Fruit fly (Drosophila melanogaster) whole organism, embryonic: ENCODE results near the gene RpS28a.
A peak's percentile ranks its signal among the peaks of the same experiment; 100 is the strongest.

Experiments used
- CG10209 ChIP-seq: fragments of 200-800 bp; sonication (Bioruptor generic); optimal IDR thresholded peaks from 3 replicates; lab custom pipeline; 2017; ENCODE audit warnings: missing biosample characterization, mild to moderate bottlenecking, missing genetic modification characterization, missing genetic modification reagents
- CG10543 ChIP-seq: fragments of 200-800 bp; sonication (Bioruptor generic); optimal IDR thresholded peaks from 3 replicates; lab custom pipeline; 2017; ENCODE audit warnings: missing biosample characterization, mild to moderate bottlenecking, missing genetic modification characterization, moderate library complexity
- CG10654 ChIP-seq: fragments of 200-800 bp; sonication (Bioruptor generic); optimal IDR thresholded peaks from 2 replicates; lab custom pipeline; 2016; ENCODE audit warnings: missing biosample characterization, missing genetic modification characterization
- CG10959 ChIP-seq: fragments of 200-800 bp; sonication (Bioruptor generic); IDR thresholded peaks from 2 replicates; pipeline ENCODE4 v1.3.6; 2022; ENCODE audit warnings: missing biosample characterization, missing genetic modification characterization
- CG16813 ChIP-seq: fragments of 200-800 bp; sonication (Bioruptor generic); IDR thresholded peaks from 3 replicates; pipeline ENCODE4 v1.3.6; 2022; ENCODE audit warnings: missing biosample characterization, missing genetic modification characterization; ENCODE audit not compliant: partially characterized antibody
- CG17802 ChIP-seq: fragments of 200-800 bp; sonication (Bioruptor generic); optimal IDR thresholded peaks from 2 replicates; lab custom pipeline; 2018; ENCODE audit warnings: missing biosample characterization, mild to moderate bottlenecking, missing genetic modification characterization, moderate library complexity
- CG1792 ChIP-seq: fragments of 200-800 bp; sonication (Bioruptor generic); optimal IDR thresholded peaks from 2 replicates; lab custom pipeline; 2016; ENCODE audit warnings: missing biosample characterization, missing genetic modification characterization
- CG30020 ChIP-seq: fragments of 200-800 bp; optimal IDR thresholded peaks from 2 replicates; lab custom pipeline; 2019; ENCODE audit warnings: missing biosample characterization, mild to moderate bottlenecking, missing genetic modification characterization, moderate library complexity
- CG30403 ChIP-seq: fragments of 200-800 bp; sonication (Bioruptor generic); optimal IDR thresholded peaks from 3 replicates; lab custom pipeline; 2016; ENCODE audit warnings: missing biosample characterization, missing genetic modification characterization
- CG31224 ChIP-seq: fragments of 200-800 bp; sonication (Bioruptor generic); IDR thresholded peaks from 2 replicates; pipeline ENCODE4 v1.3.6; 2022; ENCODE audit warnings: missing biosample characterization, missing genetic modification characterization
- CG3281 ChIP-seq: fragments of 200-800 bp; sonication (Bioruptor generic); optimal IDR thresholded peaks from 3 replicates; lab custom pipeline; 2017; ENCODE audit warnings: missing biosample characterization, mild to moderate bottlenecking, missing genetic modification characterization
- CG33213 ChIP-seq: fragments of 200-800 bp; sonication (Bioruptor generic); optimal IDR thresholded peaks from 3 replicates; lab custom pipeline; 2016; ENCODE audit warnings: missing biosample characterization, missing genetic modification characterization
- CG3407 ChIP-seq: fragments of 200-800 bp; sonication (Bioruptor generic); optimal IDR thresholded peaks from 2 replicates; lab custom pipeline; 2018; ENCODE audit warnings: missing biosample characterization, mild to moderate bottlenecking, missing genetic modification characterization
- CG34224 ChIP-seq: fragments of 200-800 bp; sonication (Bioruptor generic); IDR thresholded peaks from 3 replicates; pipeline ENCODE4 v1.3.6; 2022; ENCODE audit warnings: missing biosample characterization, missing genetic modification characterization; ENCODE audit not compliant: partially characterized antibody
- CG6272 ChIP-seq: fragments of 200-800 bp; sonication (Bioruptor generic); IDR thresholded peaks from 2 replicates; pipeline ENCODE4 v1.3.6; 2022; ENCODE audit warnings: missing biosample characterization, missing genetic modification characterization
- CG6791 ChIP-seq: fragments of 200-800 bp; sonication (Bioruptor generic); IDR thresholded peaks from 3 replicates; pipeline ENCODE4 v1.3.6; 2022; ENCODE audit warnings: missing biosample characterization, missing genetic modification characterization; ENCODE audit not compliant: partially characterized antibody
- Camta ChIP-seq: fragments of 200-800 bp; sonication (Bioruptor generic); optimal IDR thresholded peaks from 2 replicates; lab custom pipeline; 2016; ENCODE audit warnings: missing biosample characterization, missing genetic modification characterization
- Dbx ChIP-seq: fragments of 200-800 bp; sonication (Bioruptor generic); IDR thresholded peaks from 3 replicates; pipeline ENCODE4 v1.3.6; 2022; ENCODE audit warnings: missing biosample characterization, missing genetic modification characterization
- Dfd ChIP-seq, 2 experiments: fragments of >200 bp; optimal IDR thresholded peaks; 2 replicates each; lab custom pipeline; 2017; ENCODE audit warnings: missing biosample characterization in 2 of 2, missing genetic modification characterization in 2 of 2
- Ets65A ChIP-seq: fragments of 200-800 bp; sonication (Bioruptor generic); peaks from one replicate; lab custom pipeline; 2016; ENCODE audit warnings: missing biosample characterization, missing genetic modification characterization
- Fer2 ChIP-seq: fragments of 200-800 bp; sonication (Bioruptor generic); optimal IDR thresholded peaks from 2 replicates; lab custom pipeline; 2018; ENCODE audit warnings: missing biosample characterization, mild to moderate bottlenecking, missing genetic modification characterization, moderate library complexity
- Hr3 ChIP-seq: fragments of 200-800 bp; sonication (Bioruptor generic); optimal IDR thresholded peaks from 3 replicates; lab custom pipeline; 2016; ENCODE audit warnings: missing biosample characterization, missing genetic modification characterization
- Hr39 ChIP-seq: fragments of >200 bp; optimal IDR thresholded peaks from 2 replicates; lab custom pipeline; 2017
- Lhr ChIP-seq: fragments of 200-800 bp; sonication (Bioruptor generic); optimal IDR thresholded peaks from 3 replicates; lab custom pipeline; 2017; ENCODE audit warnings: mild to moderate bottlenecking, missing biosample characterization, missing genetic modification reagents, missing genetic modification characterization
- Mrtf ChIP-seq: fragments of 200-800 bp; sonication (Bioruptor generic); IDR thresholded peaks from 3 replicates; pipeline ENCODE4 v1.3.6; 2022; ENCODE audit warnings: missing biosample characterization, missing genetic modification characterization
- Neu2 ChIP-seq: fragments of 200-800 bp; sonication (Bioruptor generic); optimal IDR thresholded peaks from 3 replicates; lab custom pipeline; 2016; ENCODE audit warnings: missing biosample characterization, missing genetic modification characterization, borderline replicate concordance
- NfI ChIP-seq: fragments of 200-800 bp; sonication (Bioruptor generic); optimal IDR thresholded peaks from 3 replicates; lab custom pipeline; 2018; ENCODE audit warnings: missing biosample characterization, mild to moderate bottlenecking, missing genetic modification characterization, moderate library complexity
- Optix ChIP-seq: fragments of 200-800 bp; sonication (Bioruptor generic); IDR thresholded peaks from 3 replicates; pipeline ENCODE4 v1.3.6; 2022; ENCODE audit warnings: missing biosample characterization, missing genetic modification characterization
- Ptx1 ChIP-seq: fragments of 200-800 bp; sonication (Bioruptor generic); IDR thresholded peaks from 2 replicates; pipeline ENCODE4 v1.3.6; 2022; ENCODE audit warnings: missing biosample characterization, missing genetic modification characterization
- Six4 ChIP-seq: fragments of 200-800 bp; sonication (Bioruptor generic); optimal IDR thresholded peaks from 2 replicates; lab custom pipeline; 2016; ENCODE audit warnings: missing biosample characterization, missing genetic modification characterization
- Sry-β ChIP-seq: fragments of 200-800 bp; sonication (Bioruptor generic); optimal IDR thresholded peaks from 2 replicates; lab custom pipeline; 2018; ENCODE audit warnings: missing biosample characterization, mild to moderate bottlenecking, missing genetic modification characterization, moderate library complexity
- ara ChIP-seq: fragments of 200-800 bp; sonication (Bioruptor generic); IDR thresholded peaks from 2 replicates; pipeline ENCODE4 v1.3.6; 2022; ENCODE audit warnings: missing biosample characterization, missing genetic modification characterization
- ash1 ChIP-seq: fragments of 200-800 bp; sonication (Bioruptor generic); optimal IDR thresholded peaks from 2 replicates; lab custom pipeline; 2018; ENCODE audit warnings: missing biosample characterization, mild to moderate bottlenecking, missing genetic modification characterization
- bab2 ChIP-seq: fragments of 200-800 bp; sonication (Bioruptor generic); optimal IDR thresholded peaks from 2 replicates; lab custom pipeline; 2016; ENCODE audit warnings: missing biosample characterization, missing genetic modification characterization
- bcd ChIP-seq: fragments of 200-800 bp; sonication (Bioruptor generic); optimal IDR thresholded peaks from 2 replicates; lab custom pipeline; 2017; ENCODE audit warnings: missing biosample characterization, mild to moderate bottlenecking, missing genetic modification characterization
- bsh ChIP-seq, 2 experiments: fragments of 200-800 bp; sonication (Bioruptor generic); optimal IDR thresholded peaks; 2 replicates each; lab custom pipeline; 2017 to 2018; ENCODE audit warnings: mild to moderate bottlenecking in 2 of 2, missing biosample characterization in 2 of 2, missing genetic modification characterization in 2 of 2, moderate library complexity in 1 of 2
- corto ChIP-seq: fragments of 200-800 bp; sonication (Bioruptor generic); optimal IDR thresholded peaks from 2 replicates; lab custom pipeline; 2016; ENCODE audit warnings: missing biosample characterization, mild to moderate bottlenecking, missing genetic modification characterization, moderate library complexity
- dm ChIP-seq: fragments of 200-800 bp; sonication (Bioruptor generic); optimal IDR thresholded peaks from 3 replicates; lab custom pipeline; 2016; ENCODE audit warnings: missing biosample characterization, missing genetic modification characterization
- gcm ChIP-seq: fragments of 200-800 bp; sonication (Bioruptor generic); optimal IDR thresholded peaks from 2 replicates; lab custom pipeline; 2019; ENCODE audit warnings: missing biosample characterization, mild to moderate bottlenecking, missing genetic modification characterization, moderate library complexity
- grau ChIP-seq: fragments of 200-800 bp; optimal IDR thresholded peaks from 3 replicates; lab custom pipeline; 2019; ENCODE audit warnings: missing biosample characterization, mild to moderate bottlenecking, missing genetic modification characterization, moderate library complexity
- nau ChIP-seq: fragments of 200-800 bp; sonication (Bioruptor generic); optimal IDR thresholded peaks from 3 replicates; lab custom pipeline; 2017; ENCODE audit warnings: missing biosample characterization, mild to moderate bottlenecking, missing genetic modification characterization, missing genetic modification reagents
- pb ChIP-seq: fragments of 200-800 bp; sonication (Bioruptor generic); optimal IDR thresholded peaks from 3 replicates; lab custom pipeline; 2016; ENCODE audit warnings: missing biosample characterization, missing genetic modification characterization
- pita ChIP-seq: fragments of 200-800 bp; sonication (Bioruptor generic); optimal IDR thresholded peaks from 2 replicates; lab custom pipeline; 2017; ENCODE audit warnings: missing biosample characterization, mild to moderate bottlenecking, missing genetic modification characterization
- prd ChIP-seq, 3 experiments: fragments of >200 bp in 2 of 3; fragments of 200-800 bp in 1 of 3; sonication (Bioruptor generic) in 1 of 3; optimal IDR thresholded peaks in 2 of 3; IDR thresholded peaks in 1 of 3; 2 replicates in 2 of 3; 3 replicates in 1 of 3; pipeline versions ENCODE4 v1.3.6 to Lab custom; 2017 to 2022; ENCODE audit warnings: missing biosample characterization in 1 of 3, missing genetic modification characterization in 1 of 3
- pum ChIP-seq: fragments of 200-800 bp; sonication (Bioruptor generic); optimal IDR thresholded peaks from 2 replicates; lab custom pipeline; 2016; ENCODE audit warnings: missing biosample characterization, missing genetic modification characterization
- sens ChIP-seq: fragments of 200-800 bp; sonication (Bioruptor generic); peaks from one replicate; lab custom pipeline; 2016; ENCODE audit warnings: missing biosample characterization, missing genetic modification characterization
- tap ChIP-seq: fragments of 200-800 bp; optimal IDR thresholded peaks from 3 replicates; lab custom pipeline; 2019; ENCODE audit warnings: missing biosample characterization, mild to moderate bottlenecking, missing genetic modification characterization, moderate library complexity
- tio ChIP-seq: fragments of 200-800 bp; sonication (Bioruptor generic); optimal IDR thresholded peaks from 2 replicates; lab custom pipeline; 2017; ENCODE audit warnings: missing biosample characterization, missing genetic modification characterization, inconsistent platforms
- tup ChIP-seq: fragments of 200-800 bp; sonication (Bioruptor generic); optimal IDR thresholded peaks from 2 replicates; lab custom pipeline; 2016; ENCODE audit warnings: missing biosample characterization, mild to moderate bottlenecking, missing genetic modification characterization, moderate library complexity

RpS28a gene

DNA sequence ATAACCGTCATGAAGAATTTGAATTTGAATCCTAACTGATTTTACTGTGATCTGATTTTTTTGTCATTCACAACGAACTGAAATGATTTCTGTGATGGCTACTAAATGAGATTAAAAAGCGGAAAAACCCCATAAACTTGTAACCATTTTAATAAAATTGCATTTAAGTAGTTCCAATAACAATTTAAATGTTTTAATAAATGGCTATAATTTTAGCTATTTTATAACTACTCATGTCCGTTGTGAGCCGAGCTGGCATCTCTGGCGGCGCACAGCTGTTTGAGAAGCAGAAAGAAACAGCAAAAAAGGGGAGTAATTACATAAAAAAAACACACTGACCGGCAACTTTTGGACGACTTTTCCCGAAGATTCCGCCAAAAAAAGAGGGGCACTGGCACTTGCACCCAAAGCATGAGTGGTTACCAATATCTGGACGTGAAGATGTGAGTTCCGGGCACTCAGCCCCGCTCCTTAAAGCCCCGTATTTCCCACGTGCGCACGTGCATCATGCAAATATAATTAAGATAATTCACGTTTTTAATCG is 34.2 kb upstream of the RpS28a start, which contains the start of the genes CG7950 and Rpp14a (continued):
- TF ChIP-seq ara (GFP tag; lab: Robert Waterston, UW) (peak; percentile 79), Camta (GFP tag; lab: Kevin White, UChicago) (peak; percentile 66), Optix (GFP tag; lab: Robert Waterston, UW) (peak; percentile 55; the same call in 2 of the 3 replicates), CG33213 (GFP tag; lab: Kevin White, UChicago) (peak; percentile 69), NfI (peak; percentile 79), CG10654 (GFP tag; lab: Kevin White, UChicago) (peak; percentile 67), CG10209 (GFP tag; lab: Kevin White, UChicago) (peak; percentile 72), CG6272 (peak; percentile 68; the same call in 1 of the 2 replicates), tap (tag; lab: Kevin White, UChicago) (peak; percentile 70), CG34224 (GFP tag; lab: Robert Waterston, UW) (0 out of 3 replicates have a peak, but pooled peaks have one; percentile 27), tio (GFP tag; lab: Kevin White, UChicago) (peak; percentile 65), CG16813 (GFP tag; lab: Robert Waterston, UW) (no peak), CG30403 (GFP tag; lab: Kevin White, UChicago) (peak; percentile 87), CG30020 (tag; lab: Kevin White, UChicago) (peak; percentile 46), CG10543 (GFP tag; lab: Kevin White, UChicago) (peak; percentile 58), Hr3 (GFP tag; lab: Kevin White, UChicago) (peak; percentile 84), pita (GFP tag; lab: Kevin White, UChicago) (no peak), CG3407 (GFP tag; lab: Kevin White, UChicago) (peak; percentile 36), CG3281 (GFP tag; lab: Kevin White, UChicago) (peak; percentile 73), ash1 (GFP tag; lab: Kevin White, UChicago) (no peak), CG31224 (GFP tag; lab: Robert Waterston, UW) (peak; percentile 60; the same call in 1 of the 2 replicates), Sry-β (peak; percentile 98), pum (GFP tag; lab: Kevin White, UChicago) (peak; percentile 73), bcd (GFP tag; lab: Kevin White, UChicago) (peak; percentile 49), Ptx1 (peak; percentile 80), gcm (GFP tag; lab: Kevin White, UChicago) (peak; percentile 75), Fer2 (tag; lab: Kevin White, UChicago) (peak; percentile 26), CG17802 (tag; lab: Kevin White, UChicago) (peak; percentile 12), nau (GFP tag; lab: Kevin White, UChicago) (peak; percentile 36), Mrtf (peak; percentile 57), Six4 (GFP tag; lab: Kevin White, UChicago) (peak; percentile 57), Hr39 (lab: Kevin White, UChicago) (no peak), pb (GFP tag; lab: Kevin White, UChicago) (no peak), sens (peak; percentile 97), Dfd (GFP tag; optimal IDR thresholded peaks at IDR 0.05; lab: Kevin White, UChicago) (no peak), bab2 (GFP tag; lab: Kevin White, UChicago) (peak; percentile 82), corto (GFP tag; lab: Kevin White, UChicago) (peak; percentile 14), tup (GFP tag; lab: Kevin White, UChicago) (peak; percentile 72), Dbx (GFP tag; lab: Robert Waterston, UW) (peak; percentile 87), CG10959 (GFP tag; lab: Robert Waterston, UW) (peak; percentile 41; the same call in 1 of the 2 replicates), Neu2 (GFP tag; lab: Kevin White, UChicago) (peak; percentile 57), dm (GFP tag; lab: Kevin White, UChicago) (peak; percentile 69), CG6791 (GFP tag; lab: Robert Waterston, UW) (no peak), grau (tag; lab: Kevin White, UChicago) (peak; percentile 77), bsh (GFP tag; optimal IDR thresholded peaks at IDR 0.05; lab: Kevin White, UChicago) (peak; percentile 70 to 83), Ets65A (GFP tag; lab: Kevin White, UChicago) (peak; percentile 93), CG1792 (GFP tag; lab: Kevin White, UChicago) (peak; percentile 73), prd (optimal IDR thresholded peaks at IDR 0.05; lab: Kevin White, UChicago) (no peak), prd (GFP tag; IDR thresholded peaks at IDR 0.05; lab: Robert Waterston, UW) (peak; percentile 85), Lhr (GFP tag; lab: Kevin White, UChicago) (peak; percentile 48)
